Fruit fly (Drosophila melanogaster): ENCODE results near the gene CG42245.

Gene CG42245

DNA sequence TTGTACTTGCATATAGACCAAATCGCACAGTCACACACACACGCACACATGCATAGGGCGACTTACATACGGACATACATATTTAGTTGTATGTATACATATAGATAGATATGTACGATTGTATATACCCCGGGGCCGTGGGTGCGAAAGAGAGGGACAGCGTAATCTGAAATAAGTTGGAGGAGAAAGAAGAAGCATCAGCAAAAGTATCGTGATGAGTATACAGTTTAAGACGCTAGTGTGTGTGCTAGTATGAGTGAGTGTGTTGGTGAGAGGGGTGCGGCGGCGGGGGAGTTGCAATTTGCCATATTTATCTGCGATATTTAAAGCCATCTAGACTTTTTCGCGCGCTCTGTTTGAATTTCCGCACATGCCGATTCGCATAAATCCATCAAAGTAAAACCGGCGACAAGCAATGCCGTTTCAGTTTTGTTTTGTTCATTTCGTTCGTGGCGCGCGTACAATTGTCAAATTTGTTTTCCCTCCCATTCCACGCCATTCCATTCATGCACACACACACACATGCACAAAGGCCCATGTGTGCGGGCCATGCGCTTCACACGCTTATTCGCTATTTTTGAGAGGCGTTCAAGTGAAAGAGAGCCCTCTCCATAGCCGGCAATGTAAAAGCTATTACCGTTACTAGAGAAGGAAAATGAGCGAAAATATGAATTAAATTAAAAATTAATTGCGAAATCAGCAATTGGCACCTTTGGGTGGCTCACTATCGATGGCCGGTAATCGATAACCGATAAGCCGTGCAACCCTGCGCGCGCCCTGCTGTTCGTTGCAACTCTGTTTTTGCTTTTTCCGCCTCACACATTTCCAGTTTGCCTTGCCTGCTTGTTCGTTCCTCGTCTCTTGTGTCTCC is 3.6 kb downstream of the CG42245 start:
- TF ChIP-seq psq (optimal IDR thresholded peaks at IDR 0.05) = peak; percentile 98
- no peak for TF ChIP-seq h (optimal IDR thresholded peaks at IDR 0.05)

dm6 chr3L:2636023-2636968 is 4.8 kb downstream of the CG42245 start:
- TF ChIP-seq h (optimal IDR thresholded peaks at IDR 0.05) (no peak), ttk (optimal IDR thresholded peaks at IDR 0.05) (no peak), psq (optimal IDR thresholded peaks at IDR 0.05) (peak; percentile 71), Sin3A (optimal IDR thresholded peaks at IDR 0.05) (no peak)

dm6 chr3L:2643324-2643723 is 11.8 kb downstream of the CG42245 start, which contains the start of gene CG14949:
Gene CG14949 (minus strand): TSS chr3L:2643424.
- TF ChIP-seq ttk (optimal IDR thresholded peaks at IDR 0.05) (no peak), h (optimal IDR thresholded peaks at IDR 0.05) (no peak), insv (optimal IDR thresholded peaks at IDR 0.05) (no peak), Sin3A (optimal IDR thresholded peaks at IDR 0.05) (no peak), Myc (optimal IDR thresholded peaks at IDR 0.05) (no peak), psq (optimal IDR thresholded peaks at IDR 0.05) (no peak)

DNA sequence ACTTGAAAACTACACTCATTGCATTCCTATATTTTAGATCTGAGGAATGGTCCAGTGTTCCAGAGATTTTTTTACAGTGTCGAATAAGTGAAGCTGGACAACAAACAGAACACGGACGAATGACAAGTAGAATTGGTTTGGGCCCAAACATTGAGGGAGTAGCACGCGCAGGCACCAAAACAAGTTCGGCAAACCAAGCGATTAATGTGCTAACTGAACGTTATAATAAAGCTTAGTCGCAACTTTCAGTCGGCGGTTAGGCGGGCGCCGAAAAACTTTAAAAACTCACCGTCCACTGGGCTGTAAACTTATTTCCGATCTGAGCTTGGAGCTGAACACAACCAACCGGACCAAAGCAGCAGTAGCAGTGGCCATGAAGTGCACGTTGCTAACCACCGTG is 13.6 kb downstream of the CG42245 start, which contains the start of gene CG1143:
CG1143 (plus strand) TSS at position 301 of the 400 bp plus-strand sequence.
- TF ChIP-seq Sin3A (optimal IDR thresholded peaks at IDR 0.05) (no peak), Myc (optimal IDR thresholded peaks at IDR 0.05) (no peak), ttk (optimal IDR thresholded peaks at IDR 0.05) (no peak), insv (optimal IDR thresholded peaks at IDR 0.05) (no peak), h (optimal IDR thresholded peaks at IDR 0.05) (no peak), psq (optimal IDR thresholded peaks at IDR 0.05) (no peak)

- TF ChIP-seq Myc (optimal IDR thresholded peaks at IDR 0.05) = no peak
- no peak for TF ChIP-seq insv (optimal IDR thresholded peaks at IDR 0.05)
- TF ChIP-seq ttk (optimal IDR thresholded peaks at IDR 0.05) = no peak
- TF ChIP-seq h (optimal IDR thresholded peaks at IDR 0.05) = no peak
- no peak for TF ChIP-seq psq (optimal IDR thresholded peaks at IDR 0.05)
- no peak for TF ChIP-seq Sin3A (optimal IDR thresholded peaks at IDR 0.05)
Observed at dm6 chr3L:2647523-2648378, 16.2 kb downstream of the CG42245 start, which contains the start of gene CG1246. Gene CG1246 (plus strand): TSS chr3L:2648048.

dm6 chr3L:2651800-2652199 is 20.3 kb downstream of the CG42245 start, which contains the start of the genes ProRS-m, CG42304 and Snup:
Gene ProRS-m (minus strand): TSS chr3L:2651850.
Gene CG42304 (plus strand): TSS chr3L:2652088.
Gene Snup (plus strand): TSS chr3L:2652088.
- no peak for TF ChIP-seq h (optimal IDR thresholded peaks at IDR 0.05)
- no peak for TF ChIP-seq ttk (optimal IDR thresholded peaks at IDR 0.05)
- no peak for TF ChIP-seq psq (optimal IDR thresholded peaks at IDR 0.05)
- TF ChIP-seq Sin3A (optimal IDR thresholded peaks at IDR 0.05) = no peak
- no peak for TF ChIP-seq Myc (optimal IDR thresholded peaks at IDR 0.05)
- TF ChIP-seq insv (optimal IDR thresholded peaks at IDR 0.05) = no peak

DNA sequence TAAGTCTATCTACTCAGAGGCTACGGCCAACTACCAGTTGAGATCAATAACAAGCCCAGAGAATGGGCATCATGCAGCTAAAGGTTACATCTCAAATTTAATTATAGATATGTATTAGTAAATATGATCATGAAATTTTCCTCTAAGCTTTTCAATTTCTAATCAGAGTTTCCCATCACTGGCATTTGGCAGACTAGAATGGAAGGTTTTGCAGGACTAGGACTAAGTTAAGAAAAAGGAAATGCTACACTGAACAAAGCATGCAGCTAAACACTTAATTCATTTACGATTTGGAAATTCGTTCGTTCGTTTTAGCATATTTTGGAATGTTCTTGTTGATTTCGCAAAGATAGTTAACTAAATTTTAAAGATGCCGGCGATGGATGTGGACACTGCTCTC is 27.8 kb downstream of the CG42245 start, which contains the start of gene CG33233:
CG33233 (plus strand) TSS at position 301 of the 400 bp plus-strand sequence.
- TF ChIP-seq Sin3A (optimal IDR thresholded peaks at IDR 0.05) = no peak
- no peak for TF ChIP-seq h (optimal IDR thresholded peaks at IDR 0.05)
- TF ChIP-seq psq (optimal IDR thresholded peaks at IDR 0.05) = no peak
- no peak for TF ChIP-seq Myc (optimal IDR thresholded peaks at IDR 0.05)
- TF ChIP-seq ttk (optimal IDR thresholded peaks at IDR 0.05) = no peak
- TF ChIP-seq insv (optimal IDR thresholded peaks at IDR 0.05) = no peak

- no peak for TF ChIP-seq psq (optimal IDR thresholded peaks at IDR 0.05)
- no peak for TF ChIP-seq Sin3A (optimal IDR thresholded peaks at IDR 0.05)
- no peak for TF ChIP-seq ttk (optimal IDR thresholded peaks at IDR 0.05)
- no peak for TF ChIP-seq Myc (optimal IDR thresholded peaks at IDR 0.05)
- no peak for TF ChIP-seq h (optimal IDR thresholded peaks at IDR 0.05)
- TF ChIP-seq insv (optimal IDR thresholded peaks at IDR 0.05) = no peak
Observed at dm6 chr3L:2661322-2661721, 29.8 kb downstream of the CG42245 start, which contains the start of gene CG33234. Gene CG33234 (plus strand): TSS chr3L:2661622.

All from Kc167 (cell line).